Fruit fly (Drosophila melanogaster) whole organism, embryonic: Measurements from ENCODE around the gene Tcs4.
A peak's percentile ranks its signal among the peaks of the same experiment; 100 is the strongest.

Source experiments
- Ada2b ChIP-seq: fragments of 200-800 bp; sonication (Bioruptor generic); IDR thresholded peaks from 2 replicates; pipeline ENCODE4 v1.3.6; 2022; ENCODE audit warnings: missing biosample characterization, missing genetic modification characterization
- Adf1 ChIP-seq: fragments of 200-800 bp; sonication (Bioruptor generic); IDR thresholded peaks from 2 replicates; pipeline ENCODE4 v1.3.6; 2022; ENCODE audit warnings: missing biosample characterization, missing genetic modification characterization
- B-H1 ChIP-seq: fragments of 200-800 bp; sonication (Bioruptor generic); IDR thresholded peaks from 3 replicates; pipeline ENCODE4 v1.3.6; 2022; ENCODE audit warnings: missing biosample characterization, missing genetic modification characterization
- CG10267 ChIP-seq: fragments of 200-800 bp; sonication (Bioruptor generic); optimal IDR thresholded peaks from 2 replicates; lab custom pipeline; 2018; ENCODE audit warnings: missing biosample characterization, mild to moderate bottlenecking, missing genetic modification characterization, moderate library complexity
- CG15011 ChIP-seq: fragments of 200-800 bp; sonication (Bioruptor generic); optimal IDR thresholded peaks from 3 replicates; lab custom pipeline; 2018; ENCODE audit warnings: missing biosample characterization, mild to moderate bottlenecking, missing genetic modification characterization
- CG1603 ChIP-seq: fragments of 200-800 bp; sonication (Bioruptor generic); optimal IDR thresholded peaks from 2 replicates; lab custom pipeline; 2019; ENCODE audit warnings: missing biosample characterization, mild to moderate bottlenecking, missing genetic modification characterization, moderate library complexity
- CG32532 ChIP-seq: fragments of 200-800 bp; sonication (Bioruptor generic); IDR thresholded peaks from 2 replicates; pipeline ENCODE4 v1.3.6; 2022; ENCODE audit warnings: missing biosample characterization, missing genetic modification characterization
- CG34422 ChIP-seq: fragments of 200-800 bp; sonication (Bioruptor generic); IDR thresholded peaks from 3 replicates; pipeline ENCODE4 v1.3.6; 2022; ENCODE audit warnings: missing biosample characterization, missing genetic modification characterization
- CG4730 ChIP-seq: fragments of 200-800 bp; sonication (Bioruptor generic); IDR thresholded peaks from 2 replicates; pipeline ENCODE4 v1.3.6; 2022; ENCODE audit warnings: missing biosample characterization, missing genetic modification characterization
- CG7963 ChIP-seq: fragments of 200-800 bp; sonication (Bioruptor generic); IDR thresholded peaks from 3 replicates; pipeline ENCODE4 v1.3.6; 2022; ENCODE audit warnings: missing biosample characterization, missing genetic modification characterization; ENCODE audit not compliant: partially characterized antibody
- CG7987 ChIP-seq: fragments of 200-800 bp; sonication (Bioruptor generic); optimal IDR thresholded peaks from 2 replicates; lab custom pipeline; 2018; ENCODE audit warnings: missing biosample characterization, mild to moderate bottlenecking, missing genetic modification characterization, moderate library complexity
- CTCF ChIP-seq: fragments of 200-800 bp; sonication (Bioruptor generic); optimal IDR thresholded peaks from 2 replicates; lab custom pipeline; 2017; ENCODE audit warnings: missing biosample characterization, mild to moderate bottlenecking, missing genetic modification characterization, moderate library complexity
- Dbx ChIP-seq: fragments of 200-800 bp; sonication (Bioruptor generic); IDR thresholded peaks from 3 replicates; pipeline ENCODE4 v1.3.6; 2022; ENCODE audit warnings: missing biosample characterization, missing genetic modification characterization
- Dfd ChIP-seq, 2 experiments: fragments of >200 bp; optimal IDR thresholded peaks; 2 replicates each; lab custom pipeline; 2017; ENCODE audit warnings: missing biosample characterization in 2 of 2, missing genetic modification characterization in 2 of 2
- Dp ChIP-seq: fragments of 200-800 bp; sonication (Bioruptor generic); optimal IDR thresholded peaks from 2 replicates; lab custom pipeline; 2018; ENCODE audit warnings: missing biosample characterization, mild to moderate bottlenecking, missing genetic modification characterization, moderate library complexity
- Gsc ChIP-seq: fragments of 200-800 bp; sonication (Bioruptor generic); IDR thresholded peaks from 2 replicates; pipeline ENCODE4 v1.3.6; 2022; ENCODE audit warnings: missing biosample characterization, missing genetic modification characterization
- Gug ChIP-seq: fragments of 200-800 bp; sonication (Bioruptor generic); IDR thresholded peaks from 4 replicates; pipeline ENCODE4 v1.3.6; 2022; ENCODE audit warnings: missing biosample characterization, missing genetic modification characterization
- Lim3 ChIP-seq: fragments of 200-800 bp; sonication (Bioruptor generic); IDR thresholded peaks from 2 replicates; pipeline ENCODE4 v1.3.6; 2022; ENCODE audit warnings: missing biosample characterization, missing genetic modification characterization
- Lpt ChIP-seq: fragments of >200 bp; optimal IDR thresholded peaks from 2 replicates; lab custom pipeline; 2018; ENCODE audit warnings: missing biosample characterization, missing genetic modification characterization
- Myb ChIP-seq: fragments of 200-800 bp; sonication (Bioruptor generic); optimal IDR thresholded peaks from 2 replicates; lab custom pipeline; 2016; ENCODE audit warnings: missing biosample characterization, missing genetic modification characterization
- Oli ChIP-seq: fragments of 200-800 bp; sonication (Bioruptor generic); optimal IDR thresholded peaks from 2 replicates; lab custom pipeline; 2018; ENCODE audit warnings: missing biosample characterization, mild to moderate bottlenecking, missing genetic modification characterization, moderate library complexity
- Optix ChIP-seq: fragments of 200-800 bp; sonication (Bioruptor generic); IDR thresholded peaks from 3 replicates; pipeline ENCODE4 v1.3.6; 2022; ENCODE audit warnings: missing biosample characterization, missing genetic modification characterization
- PHDP ChIP-seq: fragments of 200-800 bp; sonication (Bioruptor generic); optimal IDR thresholded peaks from 3 replicates; lab custom pipeline; 2018; ENCODE audit warnings: missing biosample characterization, mild to moderate bottlenecking, missing genetic modification characterization, moderate library complexity
- Ravus ChIP-seq: fragments of 200-800 bp; sonication (Bioruptor generic); IDR thresholded peaks from 2 replicates; pipeline ENCODE4 v1.3.6; 2022; ENCODE audit warnings: missing biosample characterization, missing genetic modification characterization
- Scr ChIP-seq: fragments of 200-800 bp; sonication (Bioruptor generic); IDR thresholded peaks from 2 replicates; pipeline ENCODE4 v1.3.6; 2022; ENCODE audit warnings: missing biosample characterization, missing genetic modification characterization; ENCODE audit not compliant: partially characterized antibody
- Sox100B ChIP-seq: fragments of 200-800 bp; sonication (Bioruptor generic); optimal IDR thresholded peaks from 3 replicates; lab custom pipeline; 2018; ENCODE audit warnings: missing biosample characterization, mild to moderate bottlenecking, missing genetic modification characterization
- Xrp1 ChIP-seq: fragments of 200-800 bp; sonication (Bioruptor generic); IDR thresholded peaks from 2 replicates; pipeline ENCODE4 v1.3.6; 2022; ENCODE audit warnings: missing biosample characterization, missing genetic modification characterization
- amos ChIP-seq: fragments of 200-800 bp; sonication (Bioruptor generic); IDR thresholded peaks from 2 replicates; pipeline ENCODE4 v1.3.6; 2022; ENCODE audit warnings: missing biosample characterization, missing genetic modification characterization; ENCODE audit not compliant: partially characterized antibody
- btn ChIP-seq: fragments of 200-800 bp; sonication (Bioruptor generic); optimal IDR thresholded peaks from 2 replicates; lab custom pipeline; 2016; ENCODE audit warnings: missing biosample characterization, missing genetic modification characterization
- cas ChIP-seq: fragments of 200-800 bp; sonication (Bioruptor generic); IDR thresholded peaks from 2 replicates; pipeline ENCODE4 v1.3.6; 2022; ENCODE audit warnings: missing biosample characterization, missing genetic modification characterization
- chn ChIP-seq: fragments of 200-800 bp; sonication (Bioruptor generic); optimal IDR thresholded peaks from 2 replicates; lab custom pipeline; 2016; ENCODE audit warnings: missing biosample characterization, missing genetic modification characterization
- danr ChIP-seq: fragments of 200-800 bp; sonication (Bioruptor generic); IDR thresholded peaks from 2 replicates; pipeline ENCODE4 v1.3.6; 2022; ENCODE audit warnings: missing biosample characterization, missing genetic modification characterization
- dati ChIP-seq: fragments of 200-800 bp; sonication (Bioruptor generic); IDR thresholded peaks from 2 replicates; pipeline ENCODE4 v1.3.6; 2022; ENCODE audit warnings: missing biosample characterization, missing genetic modification characterization
- fd96Cb ChIP-seq: fragments of 200-800 bp; sonication (Bioruptor generic); optimal IDR thresholded peaks from 2 replicates; lab custom pipeline; 2018; ENCODE audit warnings: missing biosample characterization, mild to moderate bottlenecking, missing genetic modification characterization, moderate library complexity
- gcm2 ChIP-seq: fragments of 200-800 bp; sonication (Bioruptor generic); optimal IDR thresholded peaks from 2 replicates; lab custom pipeline; 2016; ENCODE audit warnings: missing biosample characterization, missing genetic modification characterization
- gem ChIP-seq: fragments of 200-800 bp; sonication (Bioruptor generic); optimal IDR thresholded peaks from 2 replicates; lab custom pipeline; 2019; ENCODE audit warnings: missing biosample characterization, mild to moderate bottlenecking, missing genetic modification characterization, moderate library complexity
- gsb ChIP-seq: fragments of 200-800 bp; sonication (Bioruptor generic); IDR thresholded peaks from 2 replicates; pipeline ENCODE4 v1.3.6; 2022; ENCODE audit warnings: missing biosample characterization, missing genetic modification characterization
- jigr1 ChIP-seq: fragments of 200-800 bp; sonication (Bioruptor generic); IDR thresholded peaks from 3 replicates; pipeline ENCODE4 v1.3.6; 2022; ENCODE audit warnings: missing biosample characterization, missing genetic modification characterization
- lmd ChIP-seq: fragments of 200-800 bp; sonication (Bioruptor generic); IDR thresholded peaks from 2 replicates; pipeline ENCODE4 v1.3.6; 2022; ENCODE audit warnings: missing biosample characterization, missing genetic modification characterization
- nmo ChIP-seq: fragments of 200-800 bp; sonication (Bioruptor generic); optimal IDR thresholded peaks from 2 replicates; lab custom pipeline; 2018; ENCODE audit warnings: missing biosample characterization, mild to moderate bottlenecking, missing genetic modification characterization, moderate library complexity
- nom ChIP-seq: fragments of 200-800 bp; sonication (Bioruptor generic); optimal IDR thresholded peaks from 2 replicates; lab custom pipeline; 2017; ENCODE audit warnings: missing biosample characterization, missing genetic modification characterization, mild to moderate bottlenecking, moderate library complexity, missing genetic modification reagents
- oc ChIP-seq: fragments of 200-800 bp; sonication (Bioruptor generic); optimal IDR thresholded peaks from 2 replicates; lab custom pipeline; 2018; ENCODE audit warnings: missing biosample characterization, mild to moderate bottlenecking, missing genetic modification characterization, moderate library complexity
- pb ChIP-seq: fragments of 200-800 bp; sonication (Bioruptor generic); optimal IDR thresholded peaks from 3 replicates; lab custom pipeline; 2016; ENCODE audit warnings: missing biosample characterization, missing genetic modification characterization
- peb ChIP-seq: fragments of 200-800 bp; sonication (Bioruptor generic); IDR thresholded peaks from 2 replicates; pipeline ENCODE4 v1.3.6; 2022; ENCODE audit warnings: missing biosample characterization, missing genetic modification characterization
- phol ChIP-seq: fragments of 200-800 bp; sonication (Bioruptor generic); optimal IDR thresholded peaks from 3 replicates; lab custom pipeline; 2018; ENCODE audit warnings: missing biosample characterization, mild to moderate bottlenecking, missing genetic modification characterization, moderate library complexity
- slbo ChIP-seq: fragments of 200-800 bp; sonication (Bioruptor generic); IDR thresholded peaks from 2 replicates; pipeline ENCODE4 v1.3.6; 2022; ENCODE audit warnings: missing biosample characterization, missing genetic modification characterization
- stc ChIP-seq: fragments of 200-800 bp; sonication (Bioruptor generic); IDR thresholded peaks from 2 replicates; pipeline ENCODE4 v1.3.6; 2022; ENCODE audit warnings: missing biosample characterization, missing genetic modification characterization
- twi ChIP-seq: fragments of 200-800 bp; optimal IDR thresholded peaks from 2 replicates; lab custom pipeline; 2019; ENCODE audit warnings: missing biosample characterization, mild to moderate bottlenecking, missing genetic modification characterization, moderate library complexity
- tx ChIP-seq: fragments of 200-800 bp; sonication (Bioruptor generic); optimal IDR thresholded peaks from 2 replicates; lab custom pipeline; 2016; ENCODE audit warnings: missing biosample characterization, missing genetic modification characterization
- unpg ChIP-seq: fragments of 200-800 bp; sonication (Bioruptor generic); optimal IDR thresholded peaks from 3 replicates; lab custom pipeline; 2018; ENCODE audit warnings: missing biosample characterization, mild to moderate bottlenecking, missing genetic modification characterization, moderate library complexity
- vnd ChIP-seq: fragments of 200-800 bp; sonication (Bioruptor generic); IDR thresholded peaks from 3 replicates; pipeline ENCODE4 v1.3.6; 2022; ENCODE audit warnings: missing biosample characterization, missing genetic modification characterization; ENCODE audit not compliant: partially characterized antibody

Gene Tcs4

DNA sequence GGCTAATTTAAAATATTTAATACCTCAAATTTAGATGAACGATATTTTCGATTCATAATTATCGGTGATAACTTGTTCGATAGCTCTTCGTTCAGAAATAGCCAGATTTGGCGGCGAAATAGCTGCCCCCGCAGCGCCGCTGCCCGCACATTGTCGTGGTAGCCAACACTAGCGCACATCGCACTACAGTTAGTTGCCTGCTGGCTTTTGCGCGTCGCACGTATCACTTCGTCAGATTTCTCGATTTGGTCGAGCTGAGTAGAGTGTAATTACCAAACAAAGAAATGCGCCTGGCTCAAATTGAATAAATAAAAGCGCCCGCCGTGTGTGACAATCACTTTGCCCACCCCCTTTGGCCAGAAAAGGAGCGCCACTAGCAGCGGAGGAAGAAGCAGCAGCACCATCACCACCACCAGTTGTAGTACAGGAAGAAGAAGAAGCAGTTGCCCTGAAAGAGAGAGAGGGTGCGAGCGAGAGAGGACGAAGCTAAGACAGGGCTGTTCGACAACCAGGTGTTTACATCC lies 49.1 kb upstream of the Tcs4 start, which contains the start of gene Abcd3 (continued):
- TF ChIP-seq stc (GFP tag; lab: Robert Waterston, UW) = 0 out of 2 replicates have a peak, but pooled peaks have one; percentile 12
- TF ChIP-seq Optix (GFP tag; lab: Robert Waterston, UW) = no peak
- TF ChIP-seq CG1603 (tag; lab: Kevin White, UChicago) = peak; percentile 49
- TF ChIP-seq Myb = no peak
- no peak for TF ChIP-seq gcm2 (GFP tag; lab: Kevin White, UChicago)
- no peak for TF ChIP-seq Ravus (GFP tag; lab: Robert Waterston, UW)
- TF ChIP-seq CG15011 (GFP tag; lab: Kevin White, UChicago) = no peak
- TF ChIP-seq Lpt = no peak
- TF ChIP-seq Scr (GFP tag; lab: Robert Waterston, UW) = peak; percentile 68
- no peak for TF ChIP-seq gsb (GFP tag; lab: Robert Waterston, UW)
- no peak for TF ChIP-seq Oli (tag; lab: Kevin White, UChicago)
- peak; percentile 14; the same call in 2 of the 3 replicates for TF ChIP-seq vnd
- no peak for TF ChIP-seq Gsc
- TF ChIP-seq pb (GFP tag; lab: Kevin White, UChicago) = peak; percentile 4
- peak; percentile 73 for TF ChIP-seq nom (GFP tag; lab: Kevin White, UChicago)
- TF ChIP-seq twi (tag; lab: Kevin White, UChicago) = peak; percentile 59
- no peak for TF ChIP-seq Sox100B (GFP tag; lab: Kevin White, UChicago)
- TF ChIP-seq phol (tag; lab: Kevin White, UChicago) = no peak
- TF ChIP-seq btn (GFP tag; lab: Kevin White, UChicago) = no peak
- peak; percentile 27 for TF ChIP-seq nmo (GFP tag; lab: Kevin White, UChicago)
- no peak for TF ChIP-seq Ada2b (GFP tag; lab: Robert Waterston, UW)
- no peak for TF ChIP-seq gem (tag; lab: Kevin White, UChicago)
- TF ChIP-seq fd96Cb (tag; lab: Kevin White, UChicago) = no peak
- TF ChIP-seq cas (GFP tag; lab: Robert Waterston, UW) = no peak
- TF ChIP-seq slbo (GFP tag; lab: Robert Waterston, UW) = peak; percentile 27; the same call in 1 of the 2 replicates
- TF ChIP-seq Dfd (GFP tag; optimal IDR thresholded peaks at IDR 0.05; lab: Kevin White, UChicago) = no peak
- peak; percentile 62; the same call in 2 of the 3 replicates for TF ChIP-seq CG7963 (GFP tag; lab: Robert Waterston, UW)
- TF ChIP-seq PHDP (tag; lab: Kevin White, UChicago) = peak; percentile 26
- peak; percentile 41 for TF ChIP-seq CTCF (GFP tag; lab: Kevin White, UChicago)
- TF ChIP-seq oc = no peak
- no peak for TF ChIP-seq tx (GFP tag; lab: Kevin White, UChicago)
- peak; percentile 70 for TF ChIP-seq CG34422 (GFP tag; lab: Robert Waterston, UW)
- no peak for TF ChIP-seq jigr1
- TF ChIP-seq dati (GFP tag; lab: Robert Waterston, UW) = no peak
- peak; percentile 56 for TF ChIP-seq CG7987 (GFP tag; lab: Kevin White, UChicago)
- no peak for TF ChIP-seq peb (GFP tag; lab: Robert Waterston, UW)
- TF ChIP-seq Dp (GFP tag; lab: Kevin White, UChicago) = peak; percentile 46
- no peak for TF ChIP-seq Xrp1 (GFP tag; lab: Robert Waterston, UW)
- TF ChIP-seq Adf1 (GFP tag; lab: Robert Waterston, UW) = peak; percentile 60; the same call in 1 of the 2 replicates
- TF ChIP-seq CG4730 (GFP tag; lab: Robert Waterston, UW) = no peak
- no peak for TF ChIP-seq Lim3
- peak; percentile 83 for TF ChIP-seq CG10267 (tag; lab: Kevin White, UChicago)
- TF ChIP-seq Dbx = peak; percentile 14; the same call in 1 of the 3 replicates
- TF ChIP-seq unpg (GFP tag; lab: Kevin White, UChicago) = no peak
- TF ChIP-seq B-H1 (GFP tag; lab: Robert Waterston, UW) = no peak
- TF ChIP-seq CG32532 (GFP tag; lab: Robert Waterston, UW) = peak; percentile 54
- TF ChIP-seq lmd (GFP tag; lab: Robert Waterston, UW) = no peak
- peak; percentile 66 for TF ChIP-seq amos (GFP tag; lab: Robert Waterston, UW)
- TF ChIP-seq Gug (GFP tag; lab: Robert Waterston, UW) = no peak; the same call in 3 of the 4 replicates
- TF ChIP-seq chn = peak; percentile 57
- TF ChIP-seq danr = no peak
